Worm (Caenorhabditis elegans): ENCODE results near the gene rnp-1.
A peak's percentile ranks its signal among the peaks of the same experiment; 100 is the strongest.

rnp-1 gene

DNA sequence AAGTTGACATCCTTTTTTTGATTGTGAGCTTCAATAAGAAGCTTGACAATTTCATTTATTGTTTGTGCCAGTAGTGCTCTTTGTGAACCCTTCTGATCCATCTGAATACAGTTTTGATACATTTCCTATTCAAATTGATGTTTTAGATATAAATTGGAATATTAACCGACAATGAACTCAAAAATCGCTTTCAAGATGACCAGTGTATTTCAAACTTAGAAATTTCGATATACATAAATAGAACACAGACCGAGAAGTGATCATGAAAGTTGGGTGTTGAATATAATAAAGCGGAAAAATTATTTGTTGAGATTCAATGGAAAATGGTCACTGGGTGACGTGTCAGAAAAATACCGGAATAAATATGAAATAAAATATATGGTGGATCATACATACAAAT, 10.8 kb upstream of the rnp-1 start, which contains the start of gene elpc-3:
TSS of gene elpc-3 (minus strand) at position 101 of the 400 bp plus-strand sequence.
- no peak for TF ChIP-seq ceh-6 (GFP tag; optimal IDR thresholded peaks at IDR 0.05)
- TF ChIP-seq dve-1 (tag; optimal IDR thresholded peaks at IDR 0.05), result no peak
- TF ChIP-seq C08G9.2 (tag; optimal IDR thresholded peaks at IDR 0.05), result no peak
- TF ChIP-seq ceh-31 (tag; optimal IDR thresholded peaks at IDR 0.05), result no peak
- TF ChIP-seq unc-42 (tag; optimal IDR thresholded peaks at IDR 0.05), result no peak
- TF ChIP-seq elt-2 (tag; optimal IDR thresholded peaks at IDR 0.05), result no peak
- TF ChIP-seq fax-1 (tag; optimal IDR thresholded peaks at IDR 0.05), result no peak
- TF ChIP-seq K09A11.1 (tag; optimal IDR thresholded peaks at IDR 0.05; ENCODE audit: insufficient read depth), result no peak
- TF ChIP-seq ceh-14 (tag; optimal IDR thresholded peaks at IDR 0.05), result no peak

DNA sequence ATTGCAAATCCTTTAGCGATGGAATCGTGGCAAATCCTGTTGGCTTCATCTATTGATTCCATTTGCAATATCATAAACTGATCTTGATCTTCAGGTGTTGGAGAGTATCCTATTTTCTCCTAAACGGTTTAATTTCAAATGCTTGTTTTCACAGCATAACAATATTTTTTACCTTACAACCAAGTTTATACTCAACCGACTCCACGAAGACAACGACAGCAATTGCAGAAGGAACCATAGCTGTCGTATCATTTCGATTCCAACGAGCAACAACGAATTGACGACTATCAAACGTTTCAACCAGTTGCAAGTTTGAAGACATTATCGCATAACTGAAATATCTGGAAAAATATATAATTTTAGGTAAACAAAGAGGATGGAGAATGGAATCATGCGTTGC, 8.2 kb upstream of the rnp-1 start, which contains the start of gene usip-1:
TSS of gene usip-1 (minus strand) at position 341 of the 400 bp plus-strand sequence.
- TF ChIP-seq unc-3 (GFP tag; conservative IDR thresholded peaks at IDR 0.05), result no peak
- TF ChIP-seq unc-3 (tag; optimal IDR thresholded peaks at IDR 0.05), result no peak

DNA sequence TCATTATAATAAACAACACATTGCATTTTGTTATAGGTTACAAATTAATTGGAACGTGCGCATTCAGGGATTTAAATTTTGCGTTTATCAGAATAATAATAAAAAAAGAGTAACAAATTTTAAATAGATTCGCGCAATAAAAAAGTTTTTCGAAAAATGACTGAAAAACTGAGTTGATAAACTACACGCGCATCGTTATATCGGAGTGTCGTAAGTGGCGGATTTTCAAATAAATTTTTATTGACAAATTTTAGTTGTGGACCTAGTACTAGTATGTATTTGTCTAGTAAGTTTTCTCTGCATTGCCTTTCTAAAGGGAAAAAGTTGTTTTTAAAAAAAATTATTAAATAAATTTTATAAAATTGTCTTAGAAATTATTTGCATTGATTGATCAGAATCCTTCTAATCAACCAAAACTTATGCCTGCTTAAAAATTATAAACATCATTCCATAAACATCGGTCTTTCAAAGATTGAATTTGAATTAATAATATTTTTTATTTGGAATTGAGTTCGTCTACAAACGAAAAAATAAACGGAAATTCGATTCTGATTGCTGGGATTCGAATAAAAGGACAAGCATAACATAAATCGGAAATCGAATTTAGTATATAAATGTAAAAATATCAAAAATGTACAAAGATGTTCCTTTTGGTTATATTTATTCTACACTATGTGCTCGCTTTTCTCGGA, 7.6 kb upstream of the rnp-1 start, which contains the start of gene srd-4:
TSS of gene srd-4 (plus strand) at position 642 of the 692 bp plus-strand sequence.
- TF ChIP-seq nfya-1 (tag; optimal IDR thresholded peaks at IDR 0.05) (peak; percentile 6), odd-2 (tag; optimal IDR thresholded peaks at IDR 0.05) (no peak), tbx-2 (tag; optimal IDR thresholded peaks at IDR 0.05) (no peak)

DNA sequence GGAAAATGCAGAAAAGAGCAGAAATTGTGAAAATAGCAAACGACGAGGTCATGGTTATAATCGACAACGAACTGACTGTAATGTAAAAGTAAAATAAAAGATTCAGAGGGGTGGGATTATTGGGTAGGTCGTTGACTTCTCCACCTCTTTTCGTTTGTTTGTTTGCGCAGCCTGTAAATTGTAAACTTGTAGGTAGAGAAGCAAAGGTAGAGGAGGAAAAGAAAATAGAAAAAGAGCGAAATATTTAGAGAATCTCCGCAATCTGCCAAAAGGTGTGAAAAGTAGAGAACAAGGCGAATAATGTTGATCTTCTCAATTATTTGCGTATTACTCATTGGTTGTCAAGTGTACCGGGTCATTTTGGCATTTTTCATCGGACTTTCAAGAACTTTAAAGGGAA, 4.7 kb upstream of the rnp-1 start, which contains the start of gene ZK863.8:
TSS of gene ZK863.8 (minus strand) at position 173 of the 400 bp plus-strand sequence.
- TF ChIP-seq che-1 (tag; optimal IDR thresholded peaks at IDR 0.05) (no peak), elt-2 (tag; optimal IDR thresholded peaks at IDR 0.05) (no peak)

DNA sequence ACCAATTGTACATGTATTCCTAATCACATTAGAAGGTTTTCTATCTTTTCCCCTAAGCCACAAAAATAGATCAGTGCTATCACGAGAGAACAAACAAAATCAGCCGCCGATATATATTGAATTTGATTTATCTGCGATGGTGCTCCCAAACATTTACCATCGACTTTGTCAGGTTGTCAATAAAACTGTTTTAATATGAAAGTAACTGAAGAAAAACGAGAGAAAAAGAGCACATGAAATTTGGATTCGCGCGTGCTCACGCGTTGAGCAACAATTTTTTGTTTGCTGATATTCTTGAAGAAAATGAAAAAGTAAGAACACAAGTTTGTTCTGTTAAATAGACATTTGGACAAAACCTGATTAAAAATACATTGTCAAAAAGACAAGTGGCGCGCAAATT, 3.2 kb upstream of the rnp-1 start:
- no peak for TF ChIP-seq tbx-7 (tag; optimal IDR thresholded peaks at IDR 0.05)
- no peak for TF ChIP-seq pqm-1 (tag; optimal IDR thresholded peaks at IDR 0.05)
- TF ChIP-seq Y22D7AL.16 (tag; optimal IDR thresholded peaks at IDR 0.05), result no peak
- TF ChIP-seq zip-5 (tag; optimal IDR thresholded peaks at IDR 0.05), result no peak
- TF ChIP-seq sox-2 (GFP tag; IDR thresholded peaks at IDR 0.05), result no peak
- no peak for TF ChIP-seq T23F11.4 (GFP tag; optimal IDR thresholded peaks at IDR 0.05)
- TF ChIP-seq odd-2 (tag; optimal IDR thresholded peaks at IDR 0.05), result no peak
- no peak for TF ChIP-seq ceh-6 (GFP tag; optimal IDR thresholded peaks at IDR 0.05)
- no peak for TF ChIP-seq mec-3 (tag; optimal IDR thresholded peaks at IDR 0.05; ENCODE audit: borderline replicate concordance)
- no peak for TF ChIP-seq ceh-34 (tag; optimal IDR thresholded peaks at IDR 0.05)
- TF ChIP-seq che-1 (tag; optimal IDR thresholded peaks at IDR 0.05), result no peak
- no peak for TF ChIP-seq rnt-1 (tag; optimal IDR thresholded peaks at IDR 0.05)
- no peak for TF ChIP-seq hlh-8 (tag; optimal IDR thresholded peaks at IDR 0.05)
- TF ChIP-seq F13H6.1 (tag; optimal IDR thresholded peaks at IDR 0.05), result no peak
- no peak for TF ChIP-seq hlh-30 (tag; optimal IDR thresholded peaks at IDR 0.05; ENCODE audit: insufficient read depth)
- no peak for TF ChIP-seq ttx-3 (tag; optimal IDR thresholded peaks at IDR 0.05)

DNA sequence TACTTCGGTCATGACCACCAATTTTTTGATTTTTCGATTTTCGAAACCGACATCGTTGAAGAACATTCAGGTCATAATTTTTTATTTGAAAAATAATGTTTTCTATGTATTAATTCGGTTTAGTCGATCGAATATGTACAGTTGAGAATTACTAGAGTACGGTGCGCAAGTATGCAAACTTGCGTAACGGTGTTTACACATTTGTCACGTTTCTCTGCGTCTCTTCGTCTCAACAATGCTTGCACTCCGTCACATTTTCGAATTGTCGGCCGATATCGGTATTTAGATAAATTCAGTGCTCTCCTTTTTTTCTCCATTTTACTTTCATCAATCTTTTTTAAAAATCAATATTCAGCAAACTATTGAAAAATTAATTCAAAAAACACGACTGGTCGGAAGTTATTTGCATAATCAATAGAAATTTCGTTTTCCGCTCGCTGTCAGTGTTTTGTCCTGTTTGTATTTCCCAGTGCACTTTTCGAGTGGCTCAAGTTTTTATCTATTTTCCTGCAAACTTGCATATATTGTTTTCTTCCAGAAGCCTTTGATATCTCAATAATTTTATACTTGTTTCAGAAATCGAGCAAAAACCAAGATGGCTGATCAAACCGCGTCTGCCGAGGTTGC, 1.0 kb upstream of the rnp-1 start, which contains the start of gene dpy-30:
TSS of gene dpy-30 (plus strand) at position 577 of the 627 bp plus-strand sequence.
- TF ChIP-seq ceh-9 (tag; optimal IDR thresholded peaks at IDR 0.05) (no peak), ahr-1 (tag; optimal IDR thresholded peaks at IDR 0.05) (no peak), tbx-2 (tag; optimal IDR thresholded peaks at IDR 0.05) (no peak), ceh-30 (tag; optimal IDR thresholded peaks at IDR 0.05) (peak; percentile 7), mec-3 (tag; optimal IDR thresholded peaks at IDR 0.05; ENCODE audit: borderline replicate concordance) (no peak), nfya-1 (tag; optimal IDR thresholded peaks at IDR 0.05) (peak; percentile 42), sox-4 (tag; optimal IDR thresholded peaks at IDR 0.05) (no peak), hlh-30 (tag; optimal IDR thresholded peaks at IDR 0.05; ENCODE audit: insufficient read depth) (peak; percentile 33), dmd-4 (tag; optimal IDR thresholded peaks at IDR 0.05; ENCODE audit: borderline replicate concordance) (no peak), ztf-16 (tag; optimal IDR thresholded peaks at IDR 0.05) (no peak), eyg-1 (tag; optimal IDR thresholded peaks at IDR 0.05) (no peak), ceh-34 (tag; optimal IDR thresholded peaks at IDR 0.05) (peak; percentile 24)

Data from whole organism, late embryonic.